Worm (Caenorhabditis elegans) whole organism, L4/young adult: ENCODE data around the gene oac-50.

Experiments
- W03F9.2 ChIP-seq: fragments of 150-350 bp; optimal IDR thresholded peaks from 2 replicates; lab custom pipeline; 2014; ENCODE audit warnings: missing biosample characterization, missing genetic modification characterization
- dao-5 ChIP-seq: sonication (generic microtip); optimal IDR thresholded peaks from 2 replicates; lab custom pipeline; 2016; ENCODE audit warnings: missing genotype, missing genetic modification characterization, moderate library complexity, missing compliant biosample characterization
- him-1 ChIP-seq: sonication (generic microtip); optimal IDR thresholded peaks from 2 replicates; lab custom pipeline; 2016; ENCODE audit warnings: missing genotype, missing genetic modification reagents, missing genetic modification characterization, missing compliant biosample characterization

The oac-50 gene

ce11 chrV:9067678-9068077, 5.7 kb downstream of the oac-50 start, which contains the start of gene fip-2:
Gene fip-2, plus strand, starts transcription at chrV:9067978.
- no peak for TF ChIP-seq W03F9.2
- TF ChIP-seq dao-5 (tag; lab: Kevin White, UChicago): no peak
- TF ChIP-seq him-1 (tag; lab: Kevin White, UChicago): no peak

ce11 chrV:9065915-9066314, 7.4 kb downstream of the oac-50 start:
- TF ChIP-seq dao-5 (tag; lab: Kevin White, UChicago) (no peak), him-1 (tag; lab: Kevin White, UChicago) (no peak), W03F9.2 (no peak)

DNA sequence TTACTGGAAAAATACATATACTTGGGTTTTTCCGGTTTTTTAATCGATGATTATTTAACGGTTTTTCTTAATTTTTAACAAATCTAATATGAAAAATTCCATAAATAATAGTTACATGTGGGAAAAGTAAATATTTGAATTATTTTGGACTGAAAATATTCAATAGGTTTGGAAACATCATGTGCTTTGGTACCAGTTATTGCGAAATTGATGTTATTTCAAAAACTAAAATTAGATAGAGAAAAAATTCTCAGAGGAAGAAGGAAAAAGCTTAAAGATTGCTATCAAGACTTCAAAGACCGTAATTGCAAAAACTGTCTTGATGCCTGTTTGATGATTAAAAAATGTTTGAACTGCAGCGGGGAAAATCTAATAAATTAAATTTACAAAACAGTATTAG, 8.3 kb downstream of the oac-50 start:
- TF ChIP-seq dao-5 (tag; lab: Kevin White, UChicago) (no peak), him-1 (tag; lab: Kevin White, UChicago) (no peak), W03F9.2 (no peak)

- TF ChIP-seq him-1 (tag; lab: Kevin White, UChicago) (no peak), dao-5 (tag; lab: Kevin White, UChicago) (no peak)
Observed at ce11 chrV:9063134-9063533, 10.2 kb downstream of the oac-50 start.

- TF ChIP-seq dao-5 (tag; lab: Kevin White, UChicago) (no peak), W03F9.2 (no peak), him-1 (tag; lab: Kevin White, UChicago) (no peak)
Observed at ce11 chrV:9062341-9062740, 11.0 kb downstream of the oac-50 start, which contains the start of gene C25E10.12. Gene C25E10.12, minus strand, starts transcription at chrV:9062441.

DNA sequence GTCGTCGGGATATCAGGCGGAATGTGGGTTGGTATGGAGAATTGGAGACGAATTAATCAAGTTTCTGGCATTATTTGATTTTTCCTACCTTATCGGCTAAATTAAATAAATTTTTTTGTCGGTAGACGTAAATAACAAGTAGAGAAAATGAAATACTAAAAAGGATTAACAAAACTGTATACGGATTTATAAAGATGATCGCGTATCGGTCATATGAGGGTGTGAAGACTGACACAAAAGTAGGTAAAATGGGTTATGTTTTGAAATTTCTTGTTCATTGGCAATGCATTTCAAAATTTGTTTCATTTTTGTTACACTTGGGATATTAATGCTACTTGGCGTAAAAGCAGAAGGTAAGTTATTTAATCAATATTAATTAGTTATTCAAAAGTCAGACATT, 13.9 kb downstream of the oac-50 start, which contains the start of the genes C25E10.16 and C25E10.13:
Gene C25E10.16 (minus strand): TSS at position 101 of the 400 bp plus-strand sequence.
Gene C25E10.13 (plus strand): TSS at position 256 of the 400 bp plus-strand sequence.
- no peak for TF ChIP-seq him-1 (tag; lab: Kevin White, UChicago)
- TF ChIP-seq W03F9.2: no peak
- no peak for TF ChIP-seq dao-5 (tag; lab: Kevin White, UChicago)

ce11 chrV:9058627-9059026, 14.7 kb downstream of the oac-50 start, which contains the start of gene C25E10.11:
Gene C25E10.11, minus strand, starts transcription at chrV:9058727.
- TF ChIP-seq W03F9.2: no peak
- TF ChIP-seq dao-5 (tag; lab: Kevin White, UChicago): no peak
- TF ChIP-seq him-1 (tag; lab: Kevin White, UChicago): no peak

DNA sequence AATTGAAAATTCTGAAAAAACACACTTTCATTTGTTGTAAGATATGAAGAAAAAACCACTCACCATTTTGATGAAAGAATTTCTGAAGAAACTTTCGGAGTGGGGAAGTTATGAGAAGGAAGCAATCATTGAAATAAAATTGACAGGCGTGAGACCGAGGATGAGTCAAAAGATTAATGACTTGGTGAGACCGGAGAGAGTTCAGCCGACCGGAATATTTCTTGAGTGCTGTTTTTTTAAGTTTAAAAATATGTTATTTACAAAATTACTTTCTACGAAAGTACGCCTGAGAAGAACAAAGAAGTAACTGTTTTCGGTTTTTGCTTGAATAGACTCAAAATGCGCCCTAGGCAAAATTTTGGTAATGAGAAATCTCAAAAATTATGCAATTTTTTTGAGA, 17.1 kb downstream of the oac-50 start, which contains the start of gene C25E10.10:
Gene C25E10.10 (minus strand): TSS at position 101 of the 400 bp plus-strand sequence.
- TF ChIP-seq him-1 (tag; lab: Kevin White, UChicago): no peak
- no peak for TF ChIP-seq W03F9.2
- TF ChIP-seq dao-5 (tag; lab: Kevin White, UChicago): no peak

DNA sequence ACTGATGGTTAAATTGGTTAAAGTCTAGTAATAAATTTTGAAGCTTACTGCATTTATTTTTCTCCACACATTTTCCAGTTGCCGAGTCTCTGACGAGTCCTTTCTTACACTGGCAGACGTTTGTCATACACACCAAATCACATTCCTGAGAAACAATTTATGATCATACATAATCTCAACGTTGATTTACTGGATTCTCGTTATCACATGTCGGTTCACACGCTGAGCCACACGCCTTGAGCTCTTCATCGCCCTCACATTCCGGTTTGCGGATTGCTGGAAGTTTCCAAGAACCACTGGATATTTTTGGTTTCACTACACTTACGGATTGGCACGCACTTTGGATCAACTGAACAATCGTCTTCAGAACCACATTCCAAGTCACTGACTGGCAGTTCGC, 17.7 kb downstream of the oac-50 start:
- TF ChIP-seq W03F9.2: no peak
- TF ChIP-seq dao-5 (tag; lab: Kevin White, UChicago): no peak
- no peak for TF ChIP-seq him-1 (tag; lab: Kevin White, UChicago)

- TF ChIP-seq him-1 (tag; lab: Kevin White, UChicago): no peak
- no peak for TF ChIP-seq dao-5 (tag; lab: Kevin White, UChicago)
- no peak for TF ChIP-seq W03F9.2
Observed at ce11 chrV:9054771-9055170, 18.6 kb downstream of the oac-50 start, which contains the start of gene swm-1. Gene swm-1, minus strand, starts transcription at chrV:9054871.

ce11 chrV:9053969-9054368, 19.4 kb downstream of the oac-50 start, which contains the start of gene C25E10.8:
Gene C25E10.8, minus strand, starts transcription at chrV:9054069.
- TF ChIP-seq dao-5 (tag; lab: Kevin White, UChicago) (no peak), W03F9.2 (no peak), him-1 (tag; lab: Kevin White, UChicago) (no peak)

DNA sequence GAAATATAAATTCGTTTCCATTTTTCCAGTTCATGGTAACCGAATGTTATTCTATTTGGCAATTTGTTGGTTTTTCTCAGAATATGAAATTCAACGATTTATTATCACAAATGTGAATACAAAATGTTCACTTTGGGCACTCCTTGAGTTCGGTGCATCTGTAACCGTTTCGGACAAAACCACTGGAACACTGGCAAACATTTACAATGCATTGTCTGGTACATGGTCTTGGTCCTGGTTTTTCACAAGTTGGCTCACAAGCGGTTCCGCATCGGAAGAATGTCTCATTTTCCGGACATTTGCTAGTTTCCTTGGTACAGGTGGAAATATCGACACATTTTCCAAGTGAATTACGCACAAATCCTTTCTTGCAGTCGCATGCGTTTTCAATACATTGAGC, 20.1 kb downstream of the oac-50 start:
- no peak for TF ChIP-seq him-1 (tag; lab: Kevin White, UChicago)
- no peak for TF ChIP-seq dao-5 (tag; lab: Kevin White, UChicago)
- TF ChIP-seq W03F9.2: no peak

- no peak for TF ChIP-seq dao-5 (tag; lab: Kevin White, UChicago)
- no peak for TF ChIP-seq him-1 (tag; lab: Kevin White, UChicago)
- no peak for TF ChIP-seq W03F9.2
Observed at ce11 chrV:9051100-9051499, 22.2 kb downstream of the oac-50 start, which contains the start of gene C25E10.7. Gene C25E10.7, minus strand, starts transcription at chrV:9051200.

DNA sequence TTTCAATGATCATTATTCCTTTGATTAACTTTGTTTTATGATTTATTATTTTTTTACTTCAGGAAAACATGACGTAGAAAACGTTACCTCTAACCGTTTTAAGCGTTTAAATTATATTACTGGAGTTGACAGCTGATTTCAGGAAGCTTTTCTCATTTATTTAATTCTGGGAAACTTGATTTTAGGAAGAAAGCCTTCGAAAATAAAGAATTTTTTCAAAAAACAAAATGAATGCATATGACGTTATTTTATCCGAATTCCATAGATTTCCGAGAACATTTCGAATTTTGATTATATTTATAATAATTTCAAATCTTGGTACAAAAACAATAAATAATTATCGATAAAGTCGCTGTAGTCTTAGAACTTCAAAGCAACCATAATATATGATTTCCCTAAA, 24.1 kb downstream of the oac-50 start:
- TF ChIP-seq him-1 (tag; lab: Kevin White, UChicago) (no peak), dao-5 (tag; lab: Kevin White, UChicago) (no peak), W03F9.2 (no peak)

DNA sequence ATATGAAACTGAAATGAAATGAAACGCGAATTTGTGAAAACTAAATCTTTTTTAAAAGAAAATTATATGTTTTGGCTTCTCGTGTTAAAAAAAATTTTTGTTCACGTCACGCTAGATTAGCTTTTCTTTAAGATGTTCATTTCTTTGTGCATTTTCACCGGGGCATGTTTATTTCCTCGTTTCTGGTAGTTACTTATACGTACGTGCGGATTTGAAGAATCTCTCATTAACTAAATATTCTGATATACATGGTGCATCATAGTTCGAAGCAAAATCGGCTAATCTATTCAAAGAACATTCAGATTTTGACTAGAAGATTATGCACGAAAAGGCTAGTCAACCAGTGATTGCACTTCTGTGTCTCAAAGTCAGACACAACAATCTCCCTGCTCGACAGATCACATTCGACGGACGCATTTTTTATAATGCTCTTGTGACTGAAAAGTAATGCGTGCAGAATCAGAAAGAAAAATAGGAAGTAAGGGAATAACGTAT, 25.7 kb downstream of the oac-50 start, which contains the start of gene C25E10.17:
Gene C25E10.17 (minus strand): TSS at position 51 of the 495 bp plus-strand sequence.
- TF ChIP-seq dao-5 (tag; lab: Kevin White, UChicago) (no peak), W03F9.2 (no peak), him-1 (tag; lab: Kevin White, UChicago) (no peak)
